Worm (Caenorhabditis elegans) whole organism, L3 larva: ENCODE data around the gene srp-7.

ENCODE experiments used
- aly-2 ChIP-seq: fragments of 150-350 bp; optimal IDR thresholded peaks from 2 replicates; lab custom pipeline; 2014; ENCODE audit warnings: missing biosample characterization, missing genetic modification characterization
- ceh-82 ChIP-seq: fragments of 150-350 bp; optimal IDR thresholded peaks from 2 replicates; lab custom pipeline; 2014; ENCODE audit warnings: missing biosample characterization, missing genetic modification characterization
- egl-27 ChIP-seq: sonication (generic microtip); optimal IDR thresholded peaks from 4 replicates; lab custom pipeline; 2017; ENCODE audit warnings: missing biosample characterization, missing genetic modification reagents, missing genetic modification characterization
- fos-1 ChIP-seq: fragments of 150-350 bp; optimal IDR thresholded peaks from 2 replicates; lab custom pipeline; 2014; ENCODE audit warnings: missing biosample characterization, missing genetic modification characterization
- hmg-11 ChIP-seq: sonication (generic microtip); optimal IDR thresholded peaks from 2 replicates; lab custom pipeline; 2016; ENCODE audit warnings: missing genetic modification characterization, missing compliant biosample characterization
- nhr-76 ChIP-seq: fragments of 150-350 bp; sonication (generic microtip); optimal IDR thresholded peaks from 5 replicates; lab custom pipeline; 2014; ENCODE audit warnings: missing biosample characterization, missing genetic modification characterization
- pha-4 ChIP-seq: fragments of 150-350 bp; optimal IDR thresholded peaks from 2 replicates; lab custom pipeline; 2014; ENCODE audit warnings: missing biosample characterization, missing genetic modification reagents, missing genetic modification characterization
- pqm-1 ChIP-seq: fragments of 150-350 bp; optimal IDR thresholded peaks from 2 replicates; lab custom pipeline; 2017; ENCODE audit warnings: missing biosample characterization, missing genetic modification characterization, inconsistent platforms
- zag-1 ChIP-seq: fragments of 150-350 bp; optimal IDR thresholded peaks from 2 replicates; lab custom pipeline; 2014; ENCODE audit warnings: missing biosample characterization, missing genetic modification characterization
- ztf-11 ChIP-seq: fragments of 150-350 bp; optimal IDR thresholded peaks from 2 replicates; lab custom pipeline; 2014; ENCODE audit warnings: missing biosample characterization, missing genetic modification characterization

DNA sequence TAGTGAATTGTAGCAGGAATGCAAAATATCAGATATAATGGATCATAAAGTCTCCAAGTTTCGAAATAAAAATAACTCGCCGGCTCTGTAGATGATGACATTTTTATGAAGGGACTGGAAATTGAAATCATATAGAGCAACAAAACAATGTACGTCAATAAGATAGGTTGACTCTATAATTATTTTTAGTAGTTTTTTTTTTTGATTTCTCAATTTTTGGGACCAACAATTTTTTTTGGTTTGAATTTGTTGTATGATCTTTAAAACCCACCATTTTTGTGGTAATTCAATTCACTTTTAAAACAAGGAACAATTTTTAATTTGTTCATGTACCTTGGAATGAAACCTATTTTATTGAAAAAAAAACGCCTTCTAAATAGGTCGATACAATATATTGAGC lies 11.1 kb downstream of the srp-7 start, which contains the start of gene F20D6.12:
- TF ChIP-seq nhr-76 = no peak
- no peak for TF ChIP-seq egl-27 (tag; lab: Kevin White, UChicago)
- no peak for TF ChIP-seq ceh-82 (tag; lab: Kevin White, UChicago)
- no peak for TF ChIP-seq zag-1 (tag; lab: Kevin White, UChicago)
- no peak for TF ChIP-seq hmg-11
- TF ChIP-seq pha-4 (tag; lab: Kevin White, UChicago) = no peak
- TF ChIP-seq aly-2 (tag; lab: Kevin White, UChicago) = no peak
- TF ChIP-seq fos-1 (tag; lab: Kevin White, UChicago) = no peak
- TF ChIP-seq ztf-11 (tag; lab: Kevin White, UChicago) = no peak
- no peak for TF ChIP-seq pqm-1 (tag; lab: Kevin White, UChicago)
